Worm (Caenorhabditis elegans) whole organism, late embryonic: Measurements from ENCODE around the gene srj-4.

ENCODE experiments used
- C08G9.2 ChIP-seq: sonication (generic microtip); optimal IDR thresholded peaks from 2 replicates; lab custom pipeline; 2016; ENCODE audit warnings: mild to moderate bottlenecking, missing genetic modification characterization, moderate library complexity, missing compliant biosample characterization
- C38D4.7 ChIP-seq: fragments of 200-800 bp; sonication (Bioruptor generic); optimal IDR thresholded peaks from 2 replicates; lab custom pipeline; 2018; ENCODE audit warnings: mild to moderate bottlenecking, missing genetic modification characterization, moderate library complexity, missing compliant biosample characterization
- F13H6.1 ChIP-seq: sonication (generic microtip); optimal IDR thresholded peaks from 2 replicates; lab custom pipeline; 2016; ENCODE audit warnings: missing genetic modification characterization, missing compliant biosample characterization
- K09A11.1 ChIP-seq: sonication (generic microtip); optimal IDR thresholded peaks from 2 replicates; lab custom pipeline; 2017; ENCODE audit warnings: antibody characterized with exemption, mild to moderate bottlenecking, missing genetic modification characterization, missing compliant biosample characterization; ENCODE audit not compliant: insufficient read depth
- T23F11.4 ChIP-seq: fragments of 200-800 bp; sonication (Bioruptor generic); optimal IDR thresholded peaks from 2 replicates; lab custom pipeline; 2018; ENCODE audit warnings: mild to moderate bottlenecking, missing genetic modification characterization, missing compliant biosample characterization
- ahr-1 ChIP-seq: sonication (generic microtip); optimal IDR thresholded peaks from 2 replicates; lab custom pipeline; 2016; ENCODE audit warnings: missing genetic modification characterization, missing compliant biosample characterization
- ceh-18 ChIP-seq: sonication (generic microtip); optimal IDR thresholded peaks from 2 replicates; lab custom pipeline; 2016; ENCODE audit warnings: missing genetic modification characterization, missing compliant biosample characterization
- ceh-22 ChIP-seq: sonication (generic microtip); optimal IDR thresholded peaks from 2 replicates; lab custom pipeline; 2017; ENCODE audit warnings: missing biosample characterization, missing genetic modification characterization
- ceh-24 ChIP-seq: sonication (generic microtip); optimal IDR thresholded peaks from 2 replicates; lab custom pipeline; 2016; ENCODE audit warnings: mild to moderate bottlenecking, missing genetic modification characterization, missing compliant biosample characterization
- ceh-30 ChIP-seq: fragments of 150-350 bp; optimal IDR thresholded peaks from 2 replicates; lab custom pipeline; 2014; ENCODE audit warnings: missing biosample characterization, missing genetic modification characterization
- ceh-31 ChIP-seq: sonication (generic microtip); optimal IDR thresholded peaks from 2 replicates; lab custom pipeline; 2016; ENCODE audit warnings: missing genetic modification characterization, missing compliant biosample characterization
- ceh-34 ChIP-seq: sonication (generic microtip); optimal IDR thresholded peaks from 2 replicates; lab custom pipeline; 2016; ENCODE audit warnings: mild to moderate bottlenecking, missing genetic modification characterization, missing compliant biosample characterization
- ceh-45 ChIP-seq: fragments of 200-800 bp; sonication (Bioruptor generic); IDR thresholded peaks from 2 replicates; pipeline ENCODE4 v1.3.6; 2022; ENCODE audit warnings: missing genetic modification reagents, missing genetic modification characterization, missing compliant biosample characterization
- ceh-48 ChIP-seq: sonication (generic microtip); optimal IDR thresholded peaks from 2 replicates; lab custom pipeline; 2016; ENCODE audit warnings: missing genetic modification characterization, inconsistent platforms, missing compliant biosample characterization
- dve-1 ChIP-seq: sonication (generic microtip); optimal IDR thresholded peaks from 2 replicates; lab custom pipeline; 2017; ENCODE audit warnings: antibody characterized with exemption, mild to moderate bottlenecking, missing genetic modification characterization, missing compliant biosample characterization
- ets-4 ChIP-seq: sonication (generic microtip); optimal IDR thresholded peaks from 2 replicates; lab custom pipeline; 2016; ENCODE audit warnings: missing genetic modification characterization, missing compliant biosample characterization
- fkh-10 ChIP-seq: fragments of 150-350 bp; optimal IDR thresholded peaks from 2 replicates; lab custom pipeline; 2014; ENCODE audit warnings: missing biosample characterization, missing genetic modification reagents, missing genetic modification characterization
- hlh-15 ChIP-seq: sonication (generic microtip); optimal IDR thresholded peaks from 2 replicates; lab custom pipeline; 2016; ENCODE audit warnings: missing genetic modification characterization, missing compliant biosample characterization
- hlh-30 ChIP-seq: sonication (generic microtip); optimal IDR thresholded peaks from 2 replicates; lab custom pipeline; 2017; ENCODE audit warnings: antibody characterized with exemption, missing genetic modification characterization, missing compliant biosample characterization; ENCODE audit not compliant: insufficient read depth
- hlh-6 ChIP-seq: sonication (generic microtip); optimal IDR thresholded peaks from 2 replicates; lab custom pipeline; 2016; ENCODE audit warnings: missing genotype, missing genetic modification characterization, missing compliant biosample characterization
- hlh-8 ChIP-seq: sonication (generic microtip); optimal IDR thresholded peaks from 2 replicates; lab custom pipeline; 2016; ENCODE audit warnings: missing genotype, missing genetic modification characterization, missing compliant biosample characterization
- lim-6 ChIP-seq: sonication (generic microtip); optimal IDR thresholded peaks from 2 replicates; lab custom pipeline; 2016; ENCODE audit warnings: missing genetic modification characterization, missing compliant biosample characterization
- lin-11 ChIP-seq: fragments of 200-800 bp; sonication (Bioruptor generic); optimal IDR thresholded peaks from 2 replicates; lab custom pipeline; 2018; ENCODE audit warnings: mild to moderate bottlenecking, missing genetic modification characterization, missing compliant biosample characterization
- madf-2 ChIP-seq: sonication (generic microtip); optimal IDR thresholded peaks from 2 replicates; lab custom pipeline; 2017; ENCODE audit warnings: missing genetic modification characterization, missing compliant biosample characterization
- mec-3 ChIP-seq: sonication (generic microtip); optimal IDR thresholded peaks from 2 replicates; lab custom pipeline; 2016; ENCODE audit warnings: borderline replicate concordance, missing genetic modification characterization, missing compliant biosample characterization
- nhr-11 ChIP-seq: fragments of 150-350 bp; optimal IDR thresholded peaks from 2 replicates; lab custom pipeline; 2014; ENCODE audit warnings: missing biosample characterization, missing genetic modification characterization
- nhr-232 ChIP-seq: sonication (generic microtip); optimal IDR thresholded peaks from 2 replicates; lab custom pipeline; 2016; ENCODE audit warnings: missing genetic modification characterization, missing compliant biosample characterization
- pag-3 ChIP-seq: sonication (generic microtip); optimal IDR thresholded peaks from 2 replicates; lab custom pipeline; 2016; ENCODE audit warnings: missing compliant biosample characterization, missing genetic modification characterization, borderline replicate concordance
- pax-1 ChIP-seq: fragments of 150-350 bp; optimal IDR thresholded peaks from 2 replicates; lab custom pipeline; 2014; ENCODE audit warnings: missing biosample characterization, missing genetic modification characterization
- pha-4 ChIP-seq: fragments of 150-350 bp; optimal IDR thresholded peaks from 2 replicates; lab custom pipeline; 2018; ENCODE audit warnings: missing biosample characterization, missing genetic modification reagents, missing genetic modification characterization
- ref-2 ChIP-seq: sonication (generic microtip); optimal IDR thresholded peaks from 2 replicates; lab custom pipeline; 2016; ENCODE audit warnings: missing genetic modification characterization, missing compliant biosample characterization
- rnt-1 ChIP-seq: sonication (generic microtip); optimal IDR thresholded peaks from 2 replicates; lab custom pipeline; 2016; ENCODE audit warnings: missing genetic modification characterization, missing compliant biosample characterization
- syd-9 ChIP-seq: sonication (generic microtip); optimal IDR thresholded peaks from 2 replicates; lab custom pipeline; 2016; ENCODE audit warnings: mild to moderate bottlenecking, missing genetic modification characterization, moderate library complexity, missing compliant biosample characterization
- tbx-2 ChIP-seq: sonication (generic microtip); optimal IDR thresholded peaks from 2 replicates; lab custom pipeline; 2016; ENCODE audit warnings: missing genetic modification characterization, missing compliant biosample characterization
- tbx-7 ChIP-seq: sonication (generic microtip); optimal IDR thresholded peaks from 2 replicates; lab custom pipeline; 2016; ENCODE audit warnings: missing genotype, missing genetic modification characterization, missing compliant biosample characterization
- unc-3 ChIP-seq, 2 experiments: fragments of 200-800 bp in 1 of 2; sonication (Bioruptor generic) in 1 of 2; sonication (generic microtip) in 1 of 2; conservative IDR thresholded peaks in 1 of 2; optimal IDR thresholded peaks in 1 of 2; 2 replicates each; pipeline versions ENCODE4 v1.3.6 to Lab custom; 2016 to 2022; ENCODE audit warnings: missing compliant biosample characterization in 2 of 2, missing genetic modification characterization in 2 of 2, missing genetic modification reagents in 1 of 2
- unc-42 ChIP-seq: sonication (generic microtip); optimal IDR thresholded peaks from 2 replicates; lab custom pipeline; 2016; ENCODE audit warnings: missing genotype, missing genetic modification characterization, missing compliant biosample characterization
- unc-55 ChIP-seq: sonication (generic microtip); optimal IDR thresholded peaks from 2 replicates; lab custom pipeline; 2017; ENCODE audit warnings: missing biosample characterization, missing genetic modification reagents, missing genetic modification characterization
- unc-86 ChIP-seq: sonication (generic microtip); optimal IDR thresholded peaks from 2 replicates; lab custom pipeline; 2016; ENCODE audit warnings: missing genetic modification characterization, missing compliant biosample characterization

srj-4 gene

DNA sequence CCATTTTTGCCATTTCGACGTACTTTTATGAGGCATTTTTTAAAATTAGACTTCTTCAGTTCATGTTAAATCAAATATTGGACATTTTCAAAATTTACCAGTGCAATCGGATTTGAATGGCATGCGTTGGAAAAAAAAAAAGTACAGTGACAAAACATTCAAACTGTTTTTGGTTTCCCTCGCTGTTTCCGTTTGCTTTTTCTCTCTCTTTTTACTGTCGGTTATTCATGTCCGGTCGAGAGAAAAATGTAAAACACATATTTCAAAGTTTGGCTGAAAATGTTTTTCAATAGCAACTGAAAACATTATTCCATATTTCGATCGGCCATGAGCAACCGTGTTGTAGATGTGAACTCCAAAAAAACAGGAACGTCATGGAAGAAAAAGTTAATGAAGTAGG is 22.4 kb upstream of the srj-4 start, which contains the start of gene C27A7.3:
Gene C27A7.3 (plus strand): TSS at position 301 of the 400 bp plus-strand sequence.
- TF ChIP-seq lin-11 (tag; lab: Kevin White, UChicago) (no peak), C08G9.2 (tag; lab: Kevin White, UChicago) (no peak), C38D4.7 (GFP tag; lab: Kevin White, UChicago) (no peak), unc-86 (tag; lab: Kevin White, UChicago) (no peak), hlh-6 (no peak), unc-55 (GFP tag; lab: Kevin White, UChicago) (no peak), nhr-11 (tag; lab: Kevin White, UChicago) (no peak), ceh-48 (tag; lab: Kevin White, UChicago) (no peak), pag-3 (tag; lab: Kevin White, UChicago) (no peak), ets-4 (tag; lab: Kevin White, UChicago) (no peak), T23F11.4 (GFP tag; lab: Kevin White, UChicago) (no peak), nhr-232 (tag; lab: Kevin White, UChicago) (no peak), dve-1 (tag; lab: Kevin White, UChicago) (no peak), ceh-31 (tag; lab: Kevin White, UChicago) (no peak), lim-6 (tag; lab: Kevin White, UChicago) (no peak), F13H6.1 (no peak), ceh-34 (tag; lab: Kevin White, UChicago) (no peak), ceh-18 (tag; lab: Kevin White, UChicago) (no peak), hlh-8 (tag; lab: Kevin White, UChicago) (no peak)

DNA sequence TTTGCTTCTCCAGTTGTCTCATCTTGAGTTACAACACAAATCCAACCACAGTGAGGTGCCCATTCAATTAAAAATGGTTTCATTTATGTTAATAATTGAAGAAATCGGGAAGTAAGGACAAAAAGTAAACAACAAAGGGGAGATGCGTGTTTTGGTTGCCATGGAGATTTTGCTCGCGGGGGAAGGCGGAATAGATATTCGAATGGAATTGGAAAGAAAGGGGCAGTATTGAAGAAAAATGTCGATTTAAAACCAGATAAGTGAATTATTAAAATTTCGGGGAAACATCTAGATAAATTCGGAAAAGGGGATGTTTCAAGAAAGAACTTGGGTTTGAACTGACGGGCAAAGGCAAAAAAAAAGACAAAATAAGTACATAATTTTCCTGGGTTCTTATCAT is 12.4 kb upstream of the srj-4 start, which contains the start of gene che-11:
Gene che-11 (minus strand): TSS at position 101 of the 400 bp plus-strand sequence.
- TF ChIP-seq rnt-1 (tag; lab: Kevin White, UChicago), result no peak
- no peak for TF ChIP-seq pax-1 (tag; lab: Kevin White, UChicago)
- TF ChIP-seq unc-55 (GFP tag; lab: Kevin White, UChicago), result no peak
- TF ChIP-seq ref-2 (tag; lab: Kevin White, UChicago), result no peak
- no peak for TF ChIP-seq tbx-2 (tag; lab: Kevin White, UChicago)
- TF ChIP-seq ceh-34 (tag; lab: Kevin White, UChicago), result no peak
- no peak for TF ChIP-seq T23F11.4 (GFP tag; lab: Kevin White, UChicago)
- TF ChIP-seq mec-3 (tag; lab: Kevin White, UChicago), result no peak
- no peak for TF ChIP-seq ceh-22
- no peak for TF ChIP-seq lim-6 (tag; lab: Kevin White, UChicago)
- no peak for TF ChIP-seq hlh-30 (tag; lab: Kevin White, UChicago)
- no peak for TF ChIP-seq ahr-1 (tag; lab: Kevin White, UChicago)
- no peak for TF ChIP-seq ceh-30
- no peak for TF ChIP-seq syd-9
- no peak for TF ChIP-seq fkh-10 (GFP tag; lab: Kevin White, UChicago)
- no peak for TF ChIP-seq ceh-48 (tag; lab: Kevin White, UChicago)
- TF ChIP-seq pha-4, result no peak
- TF ChIP-seq nhr-232 (tag; lab: Kevin White, UChicago), result no peak
- no peak for TF ChIP-seq unc-3 (GFP tag; conservative IDR thresholded peaks at IDR 0.05; lab: Robert Waterston, UW)
- no peak for TF ChIP-seq unc-3 (tag; optimal IDR thresholded peaks at IDR 0.05; lab: Kevin White, UChicago)

- TF ChIP-seq ahr-1 (tag; lab: Kevin White, UChicago), result no peak
- no peak for TF ChIP-seq madf-2 (tag; lab: Kevin White, UChicago)
- no peak for TF ChIP-seq unc-42 (tag; lab: Kevin White, UChicago)
These were observed 10.1 kb upstream of the srj-4 start, which contains the start of gene C27A7.8 for ce11 chrV:12152857-12153256. Gene C27A7.8, plus strand, starts transcription at chrV:12153157.

- TF ChIP-seq ceh-24 (tag; lab: Kevin White, UChicago), result no peak
- no peak for TF ChIP-seq K09A11.1 (tag; lab: Kevin White, UChicago)
- TF ChIP-seq tbx-7 (tag; lab: Kevin White, UChicago), result no peak
- no peak for TF ChIP-seq hlh-15 (tag; lab: Kevin White, UChicago)
- no peak for TF ChIP-seq ahr-1 (tag; lab: Kevin White, UChicago)
- TF ChIP-seq ceh-45 (GFP tag; lab: Robert Waterston, UW), result no peak
- TF ChIP-seq dve-1 (tag; lab: Kevin White, UChicago), result no peak
- TF ChIP-seq unc-55 (GFP tag; lab: Kevin White, UChicago), result no peak
- TF ChIP-seq tbx-2 (tag; lab: Kevin White, UChicago), result no peak
These were observed 9.2 kb upstream of the srj-4 start for ce11 chrV:12153784-12154183.
